Fruit fly (Drosophila melanogaster) whole organism, embryonic: ENCODE results near the gene nAChRalpha6.

Source experiments
- CG10431 ChIP-seq: fragments of 200-800 bp; sonication (Bioruptor generic); optimal IDR thresholded peaks from 3 replicates; lab custom pipeline; 2018; ENCODE audit warnings: missing biosample characterization, mild to moderate bottlenecking, missing genetic modification characterization
- CG10462 ChIP-seq: fragments of 200-800 bp; sonication (Bioruptor generic); optimal IDR thresholded peaks from 2 replicates; lab custom pipeline; 2016; ENCODE audit warnings: missing biosample characterization, missing genetic modification characterization
- CG10543 ChIP-seq: fragments of 200-800 bp; sonication (Bioruptor generic); optimal IDR thresholded peaks from 3 replicates; lab custom pipeline; 2017; ENCODE audit warnings: missing biosample characterization, mild to moderate bottlenecking, missing genetic modification characterization, moderate library complexity
- CG13894 ChIP-seq: fragments of 200-800 bp; sonication (Bioruptor generic); optimal IDR thresholded peaks from 3 replicates; lab custom pipeline; 2018; ENCODE audit warnings: missing biosample characterization, mild to moderate bottlenecking, missing genetic modification characterization, moderate library complexity
- CG15514 ChIP-seq: fragments of 200-800 bp; sonication (Bioruptor generic); optimal IDR thresholded peaks from 3 replicates; lab custom pipeline; 2017; ENCODE audit warnings: missing biosample characterization, missing genetic modification characterization, mild to moderate bottlenecking, moderate library complexity, missing genetic modification reagents
- CG16779 ChIP-seq: fragments of 200-800 bp; sonication (Bioruptor generic); IDR thresholded peaks from 2 replicates; pipeline ENCODE4 v1.3.6; 2022; ENCODE audit warnings: missing biosample characterization, missing genetic modification characterization
- CG31224 ChIP-seq: fragments of 200-800 bp; sonication (Bioruptor generic); IDR thresholded peaks from 2 replicates; pipeline ENCODE4 v1.3.6; 2022; ENCODE audit warnings: missing biosample characterization, missing genetic modification characterization
- CG3281 ChIP-seq: fragments of 200-800 bp; sonication (Bioruptor generic); optimal IDR thresholded peaks from 3 replicates; lab custom pipeline; 2017; ENCODE audit warnings: missing biosample characterization, mild to moderate bottlenecking, missing genetic modification characterization
- CG8290 ChIP-seq, 3 experiments: fragments of 200-800 bp; sonication (Bioruptor generic); optimal IDR thresholded peaks; 2 replicates each; lab custom pipeline; 2016 to 2019; ENCODE audit warnings: missing biosample characterization in 3 of 3, missing genetic modification characterization in 3 of 3, mild to moderate bottlenecking in 2 of 3, moderate library complexity in 1 of 3
- CG9727 ChIP-seq: fragments of 200-800 bp; sonication (Bioruptor generic); optimal IDR thresholded peaks from 3 replicates; lab custom pipeline; 2017; ENCODE audit warnings: missing biosample characterization, mild to moderate bottlenecking, missing genetic modification characterization
- Dad ChIP-seq: fragments of 200-800 bp; sonication (Bioruptor generic); optimal IDR thresholded peaks from 3 replicates; lab custom pipeline; 2016; ENCODE audit warnings: missing biosample characterization, missing genetic modification characterization
- Deaf1 ChIP-seq: fragments of 200-800 bp; optimal IDR thresholded peaks from 3 replicates; lab custom pipeline; 2019; ENCODE audit warnings: missing biosample characterization, mild to moderate bottlenecking, missing genetic modification characterization, moderate library complexity
- Dek ChIP-seq: fragments of 200-800 bp; sonication (Bioruptor generic); optimal IDR thresholded peaks from 3 replicates; lab custom pipeline; 2019; ENCODE audit warnings: missing biosample characterization, mild to moderate bottlenecking, missing genetic modification characterization, moderate library complexity
- Drgx ChIP-seq: fragments of 200-800 bp; sonication (Bioruptor generic); IDR thresholded peaks from 2 replicates; pipeline ENCODE4 v1.3.6; 2022; ENCODE audit warnings: missing biosample characterization, missing genetic modification characterization
- Ets65A ChIP-seq: fragments of 200-800 bp; sonication (Bioruptor generic); peaks from one replicate; lab custom pipeline; 2016; ENCODE audit warnings: missing biosample characterization, missing genetic modification characterization
- HLH54F ChIP-seq: fragments of 200-800 bp; sonication (Bioruptor generic); optimal IDR thresholded peaks from 3 replicates; lab custom pipeline; 2016; ENCODE audit warnings: missing biosample characterization, missing genetic modification characterization
- Med ChIP-seq: fragments of 200-800 bp; sonication (Bioruptor generic); peaks from one replicate; lab custom pipeline; 2016; ENCODE audit warnings: missing biosample characterization, missing genetic modification characterization, mild to moderate bottlenecking, inconsistent platforms, moderate library complexity
- NfI ChIP-seq: fragments of 200-800 bp; sonication (Bioruptor generic); optimal IDR thresholded peaks from 3 replicates; lab custom pipeline; 2018; ENCODE audit warnings: missing biosample characterization, mild to moderate bottlenecking, missing genetic modification characterization, moderate library complexity
- Scr ChIP-seq: fragments of 200-800 bp; sonication (Bioruptor generic); IDR thresholded peaks from 2 replicates; pipeline ENCODE4 v1.3.6; 2022; ENCODE audit warnings: missing biosample characterization, missing genetic modification characterization; ENCODE audit not compliant: partially characterized antibody
- Trl ChIP-seq, 3 experiments: fragments of >200 bp in 2 of 3; fragments of 200-800 bp in 1 of 3; sonication (Bioruptor generic) in 1 of 3; optimal IDR thresholded peaks; 2 replicates in 1 of 3; 3 replicates in 2 of 3; lab custom pipeline; 2016 to 2017; ENCODE audit warnings: missing biosample characterization in 1 of 3, missing genetic modification characterization in 1 of 3
- abd-A ChIP-seq: fragments of 200-800 bp; sonication (Bioruptor generic); optimal IDR thresholded peaks from 3 replicates; lab custom pipeline; 2019; ENCODE audit warnings: missing biosample characterization, mild to moderate bottlenecking, missing genetic modification characterization, moderate library complexity
- cg ChIP-seq: fragments of 200-800 bp; sonication (Bioruptor generic); optimal IDR thresholded peaks from 3 replicates; lab custom pipeline; 2019; ENCODE audit warnings: missing biosample characterization, mild to moderate bottlenecking, missing genetic modification characterization, moderate library complexity
- crol ChIP-seq: fragments of 200-800 bp; sonication (Bioruptor generic); IDR thresholded peaks from 2 replicates; pipeline ENCODE4 v1.3.6; 2022; ENCODE audit warnings: missing biosample characterization, missing genetic modification characterization
- ewg ChIP-seq: fragments of 200-800 bp; sonication (Bioruptor generic); optimal IDR thresholded peaks from 3 replicates; lab custom pipeline; 2017; ENCODE audit warnings: mild to moderate bottlenecking, missing biosample characterization, missing genetic modification reagents, missing genetic modification characterization
- knrl ChIP-seq: fragments of 200-800 bp; sonication (Bioruptor generic); IDR thresholded peaks from 3 replicates; pipeline ENCODE4 v1.3.6; 2022; ENCODE audit warnings: missing biosample characterization, missing genetic modification characterization; ENCODE audit not compliant: partially characterized antibody
- lbe ChIP-seq: fragments of 200-800 bp; sonication (Bioruptor generic); optimal IDR thresholded peaks from 2 replicates; lab custom pipeline; 2016; ENCODE audit warnings: missing biosample characterization, mild to moderate bottlenecking, missing genetic modification characterization
- psq ChIP-seq: fragments of 200-800 bp; sonication (Bioruptor generic); optimal IDR thresholded peaks from 2 replicates; lab custom pipeline; 2017; ENCODE audit warnings: missing biosample characterization, missing genetic modification characterization
- row ChIP-seq: fragments of 200-800 bp; sonication (Bioruptor generic); IDR thresholded peaks from 3 replicates; pipeline ENCODE4 v1.3.6; 2022; ENCODE audit warnings: missing biosample characterization, missing genetic modification characterization
- sd ChIP-seq: fragments of 200-800 bp; sonication (Bioruptor generic); optimal IDR thresholded peaks from 3 replicates; lab custom pipeline; 2018; ENCODE audit warnings: missing biosample characterization, mild to moderate bottlenecking, missing genetic modification characterization, moderate library complexity
- slbo ChIP-seq: fragments of 200-800 bp; sonication (Bioruptor generic); IDR thresholded peaks from 2 replicates; pipeline ENCODE4 v1.3.6; 2022; ENCODE audit warnings: missing biosample characterization, missing genetic modification characterization
- zen2 ChIP-seq: fragments of 200-800 bp; sonication (Bioruptor generic); IDR thresholded peaks from 3 replicates; pipeline ENCODE4 v1.3.6; 2022; ENCODE audit warnings: missing biosample characterization, missing genetic modification characterization; ENCODE audit not compliant: partially characterized antibody
- zfh2 ChIP-seq: fragments of 200-800 bp; sonication (Bioruptor generic); optimal IDR thresholded peaks from 2 replicates; lab custom pipeline; 2016; ENCODE audit warnings: missing biosample characterization, missing genetic modification characterization

nAChRalpha6 gene

dm6 chr2L:9749745-9750144 is 136.3 kb downstream of the nAChRalpha6 start, which contains the start of gene Cyp4e3:
Gene Cyp4e3, minus strand, starts transcription at chr2L:9750071.
- TF ChIP-seq Dad (GFP tag; lab: Kevin White, UChicago) (no peak), row (GFP tag; lab: Robert Waterston, UW) (no peak), Ets65A (peak; percentile 93)

- TF ChIP-seq CG3281 (GFP tag; lab: Kevin White, UChicago) (no peak), abd-A (tag; lab: Kevin White, UChicago) (peak; percentile 81), Trl (optimal IDR thresholded peaks at IDR 0.05; lab: Kevin White, UChicago) (peak; percentile 32 to 59), Trl (GFP tag; optimal IDR thresholded peaks at IDR 0.05; lab: Kevin White, UChicago) (no peak), crol (0 out of 2 replicates have a peak, but pooled peaks have one; percentile 14), Scr (GFP tag; lab: Robert Waterston, UW) (no peak), zen2 (no peak), CG16779 (peak; percentile 90), HLH54F (GFP tag; lab: Kevin White, UChicago) (no peak), slbo (0 out of 2 replicates have a peak, but pooled peaks have one; percentile 8), Deaf1 (tag; lab: Kevin White, UChicago) (peak; percentile 94), CG10462 (GFP tag; lab: Kevin White, UChicago) (no peak), CG15514 (GFP tag; lab: Kevin White, UChicago) (peak; percentile 9), sd (tag; lab: Kevin White, UChicago) (peak; percentile 67), cg (GFP tag; lab: Kevin White, UChicago) (peak; percentile 39), zfh2 (GFP tag; lab: Kevin White, UChicago) (no peak), NfI (GFP tag; lab: Kevin White, UChicago) (no peak), CG13894 (tag; lab: Kevin White, UChicago) (peak; percentile 69), Med (GFP tag; lab: Kevin White, UChicago) (peak; percentile 56), Dek (tag; lab: Kevin White, UChicago) (no peak), CG8290 (GFP tag; optimal IDR thresholded peaks at IDR 0.05; lab: Kevin White, UChicago) (no peak), CG8290 (tag; optimal IDR thresholded peaks at IDR 0.05; lab: Kevin White, UChicago) (peak in 1 of 2 experiments; percentile 2)
- TF ChIP-seq, all 482 proteins: peak for 12
Measured at dm6 chr2L:9746236-9747225, 139.5 kb downstream of the nAChRalpha6 start, which contains the start of gene Nckx30C. Gene Nckx30C, minus strand, starts transcription at chr2L:9746495.

dm6 chr2L:9744634-9745033 is 141.4 kb downstream of the nAChRalpha6 start:
- TF ChIP-seq Deaf1 (tag; lab: Kevin White, UChicago) (peak; percentile 72), psq (GFP tag; lab: Kevin White, UChicago) (no peak), Drgx (GFP tag; lab: Robert Waterston, UW) (peak; percentile 19; the same call in 1 of the 2 replicates), Trl (optimal IDR thresholded peaks at IDR 0.05; lab: Kevin White, UChicago) (peak; percentile 39 to 75), Trl (GFP tag; optimal IDR thresholded peaks at IDR 0.05; lab: Kevin White, UChicago) (no peak)

- TF ChIP-seq Deaf1 (tag; lab: Kevin White, UChicago) = peak; percentile 92
- peak; percentile 49 for TF ChIP-seq ewg (GFP tag; lab: Kevin White, UChicago)
- no peak for TF ChIP-seq lbe (GFP tag; lab: Kevin White, UChicago)
- 0 out of 2 replicates have a peak, but pooled peaks have one; percentile 24 for TF ChIP-seq CG16779
- peak; percentile 75 for TF ChIP-seq Ets65A
- TF ChIP-seq CG10431 = no peak
- TF ChIP-seq cg (GFP tag; lab: Kevin White, UChicago) = no peak
- TF ChIP-seq CG9727 = no peak
- peak; percentile 64 for TF ChIP-seq abd-A (tag; lab: Kevin White, UChicago)
- peak; percentile 39 for TF ChIP-seq CG13894 (tag; lab: Kevin White, UChicago)
- TF ChIP-seq CG10543 = peak; percentile 1
- TF ChIP-seq CG31224 (GFP tag; lab: Robert Waterston, UW) = 0 out of 2 replicates have a peak, but pooled peaks have one; percentile 9
- TF ChIP-seq knrl (GFP tag; lab: Robert Waterston, UW) = 0 out of 3 replicates have a peak, but pooled peaks have one; percentile 7
- TF ChIP-seq CG8290 (GFP tag; optimal IDR thresholded peaks at IDR 0.05; lab: Kevin White, UChicago) = no peak
- TF ChIP-seq CG8290 (tag; optimal IDR thresholded peaks at IDR 0.05; lab: Kevin White, UChicago) = peak in 1 of 2 experiments; percentile 27
Measured at dm6 chr2L:9743823-9744222, 142.2 kb downstream of the nAChRalpha6 start.
